Worm (Caenorhabditis elegans) whole organism, early embryonic: Measurements from ENCODE around the gene R148.7.

Experiments used
- B0310.2 ChIP-seq: sonication (generic microtip); optimal IDR thresholded peaks from 2 replicates; lab custom pipeline; 2016; ENCODE audit warnings: mild to moderate bottlenecking, missing genetic modification characterization, missing compliant biosample characterization
- F13C5.2 ChIP-seq: sonication (generic microtip); optimal IDR thresholded peaks from 2 replicates; lab custom pipeline; 2017; ENCODE audit warnings: mild to moderate bottlenecking, missing genetic modification characterization, inconsistent platforms, missing compliant biosample characterization
- aly-1 ChIP-seq: sonication (generic microtip); optimal IDR thresholded peaks from 2 replicates; lab custom pipeline; 2016; ENCODE audit warnings: missing genetic modification characterization, missing compliant biosample characterization
- ama-1 ChIP-seq: fragments of 150-350 bp; optimal IDR thresholded peaks from 2 replicates; lab custom pipeline; 2014
- ceh-13 ChIP-seq: fragments of 200-800 bp; sonication (Bioruptor generic); optimal IDR thresholded peaks from 2 replicates; lab custom pipeline; 2018; ENCODE audit warnings: mild to moderate bottlenecking, missing genetic modification characterization, missing compliant biosample characterization
- ceh-36 ChIP-seq: sonication (generic microtip); optimal IDR thresholded peaks from 2 replicates; lab custom pipeline; 2016; ENCODE audit warnings: missing genetic modification characterization, inconsistent platforms, missing compliant biosample characterization
- ets-7 ChIP-seq: sonication (generic microtip); optimal IDR thresholded peaks from 2 replicates; lab custom pipeline; 2016; ENCODE audit warnings: missing genotype, missing genetic modification characterization, missing compliant biosample characterization
- flt-1 ChIP-seq: fragments of 200-800 bp; sonication (Bioruptor generic); IDR thresholded peaks from 2 replicates; pipeline ENCODE4 v1.3.6; 2022; ENCODE audit warnings: missing genetic modification characterization, missing compliant biosample characterization
- hmbx-1 ChIP-seq: sonication (generic microtip); optimal IDR thresholded peaks from 2 replicates; lab custom pipeline; 2016; ENCODE audit warnings: mild to moderate bottlenecking, missing genetic modification characterization, missing compliant biosample characterization
- hmg-4 ChIP-seq: fragments of 200-800 bp; sonication (Bioruptor generic); optimal IDR thresholded peaks from 2 replicates; lab custom pipeline; 2018; ENCODE audit warnings: mild to moderate bottlenecking, missing genetic modification characterization, missing compliant biosample characterization
- hnd-1 ChIP-seq: sonication (generic microtip); optimal IDR thresholded peaks from 2 replicates; lab custom pipeline; 2016; ENCODE audit warnings: missing genetic modification characterization, missing compliant biosample characterization
- pes-1 ChIP-seq: fragments of 200-800 bp; sonication (Bioruptor generic); IDR thresholded peaks from 2 replicates; pipeline ENCODE4 v1.3.6; 2022; ENCODE audit warnings: missing genetic modification reagents, missing genetic modification characterization, missing compliant biosample characterization
- scrt-1 ChIP-seq: fragments of 200-800 bp; sonication (Bioruptor generic); IDR thresholded peaks from 2 replicates; pipeline ENCODE4 v1.3.6; 2022; ENCODE audit warnings: missing genetic modification characterization, missing compliant biosample characterization
- sea-1 ChIP-seq: fragments of 200-800 bp; sonication (Bioruptor generic); conservative IDR thresholded peaks from 2 replicates; pipeline ENCODE4 v1.3.6; 2022; ENCODE audit warnings: missing genetic modification characterization, missing compliant biosample characterization
- tbx-11 ChIP-seq: fragments of 200-800 bp; sonication (Bioruptor generic); IDR thresholded peaks from 2 replicates; pipeline ENCODE4 v1.3.6; 2022; ENCODE audit warnings: missing genetic modification characterization, missing compliant biosample characterization
- tbx-37 ChIP-seq: fragments of 200-800 bp; sonication (Bioruptor generic); conservative IDR thresholded peaks from 2 replicates; pipeline ENCODE4 v1.3.6; 2022; ENCODE audit warnings: missing genetic modification reagents, missing genetic modification characterization, missing compliant biosample characterization
- tra-4 ChIP-seq: sonication (generic microtip); optimal IDR thresholded peaks from 2 replicates; lab custom pipeline; 2017; ENCODE audit warnings: missing genetic modification characterization, missing compliant biosample characterization

The R148.7 gene

DNA sequence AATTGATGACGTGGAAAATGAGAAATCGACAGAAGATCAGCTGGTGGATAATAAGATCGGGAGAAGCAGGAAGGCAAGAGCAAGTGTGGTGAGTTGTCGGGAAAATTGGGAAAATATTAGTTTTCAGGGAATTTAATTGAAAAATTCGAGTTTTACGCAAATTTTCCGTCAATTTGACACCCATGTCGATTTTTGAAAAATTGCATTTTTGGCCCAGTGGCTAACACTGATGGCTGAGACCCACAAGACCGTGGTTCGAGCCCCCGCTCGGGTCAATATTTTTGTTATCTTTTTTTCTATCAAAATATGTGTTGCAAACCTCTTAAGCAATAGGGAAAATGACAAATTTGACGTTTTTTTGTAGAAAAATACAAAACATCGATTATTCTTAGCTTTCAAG, 9.6 kb downstream of the R148.7 start:
- no peak for TF ChIP-seq scrt-1 (GFP tag; lab: Robert Waterston, UW)
- TF ChIP-seq flt-1 (GFP tag; lab: Robert Waterston, UW), result no peak
- TF ChIP-seq tbx-37 (GFP tag; lab: Robert Waterston, UW), result no peak

DNA sequence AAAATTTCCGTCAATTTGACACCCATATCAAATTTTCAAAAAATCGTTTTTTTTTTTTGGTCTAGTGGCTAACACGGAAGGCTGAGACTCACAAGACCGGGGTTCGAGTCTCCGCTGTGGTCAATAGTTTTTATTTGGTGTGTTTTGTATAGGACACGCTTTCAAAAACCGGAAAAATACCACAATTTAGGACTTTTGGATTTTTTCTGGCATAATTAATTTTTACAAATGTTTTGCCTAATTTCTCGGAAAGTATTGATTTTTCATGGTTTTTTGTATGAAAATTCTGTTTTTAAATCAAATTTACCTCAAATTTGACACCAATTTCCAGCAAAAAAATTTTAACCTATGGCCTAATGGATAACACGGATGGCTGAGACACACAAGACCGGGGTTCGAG, 12.2 kb downstream of the R148.7 start, which contains the start of gene mks-1:
Gene mks-1, plus strand, starts transcription at position 301 of the 400 bp plus-strand sequence.
- TF ChIP-seq ceh-13 (GFP tag; lab: Kevin White, UChicago) (no peak), flt-1 (GFP tag; lab: Robert Waterston, UW) (no peak), ama-1 (lab: Kevin White, UChicago) (no peak), tra-4 (tag; lab: Kevin White, UChicago) (no peak), ceh-36 (tag; lab: Kevin White, UChicago) (no peak), F13C5.2 (tag; lab: Kevin White, UChicago) (no peak), hmbx-1 (tag; lab: Kevin White, UChicago) (no peak), hnd-1 (tag; lab: Kevin White, UChicago) (no peak), hmg-4 (GFP tag; lab: Kevin White, UChicago) (no peak), tbx-11 (GFP tag; lab: Robert Waterston, UW) (no peak), tbx-37 (GFP tag; lab: Robert Waterston, UW) (no peak), scrt-1 (GFP tag; lab: Robert Waterston, UW) (no peak), sea-1 (GFP tag; lab: Robert Waterston, UW) (no peak), aly-1 (tag; lab: Kevin White, UChicago) (no peak), B0310.2 (tag; lab: Kevin White, UChicago) (no peak), pes-1 (no peak)

DNA sequence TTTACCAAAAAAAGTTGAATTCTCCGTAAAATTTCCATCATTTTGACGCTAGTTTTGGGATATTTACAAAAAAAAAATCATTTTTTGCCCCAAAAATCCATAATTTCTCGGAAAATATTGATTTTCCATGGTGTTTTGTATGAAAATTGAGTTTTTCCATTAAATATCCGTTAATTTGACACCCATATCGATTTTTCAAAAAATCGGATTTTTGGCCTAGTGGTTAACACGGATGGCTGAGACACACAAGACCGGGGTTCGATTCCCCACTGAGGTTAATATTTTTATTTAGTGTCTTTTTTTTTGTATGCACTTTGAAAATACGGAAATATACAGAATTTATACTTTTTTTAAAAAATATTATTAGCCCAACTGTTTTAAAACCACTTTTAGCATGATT, 13.0 kb downstream of the R148.7 start:
- TF ChIP-seq tbx-11 (GFP tag; lab: Robert Waterston, UW) (no peak), scrt-1 (GFP tag; lab: Robert Waterston, UW) (no peak), aly-1 (tag; lab: Kevin White, UChicago) (no peak), F13C5.2 (tag; lab: Kevin White, UChicago) (no peak), hnd-1 (tag; lab: Kevin White, UChicago) (no peak), tbx-37 (GFP tag; lab: Robert Waterston, UW) (no peak), pes-1 (no peak), ceh-13 (GFP tag; lab: Kevin White, UChicago) (no peak), flt-1 (GFP tag; lab: Robert Waterston, UW) (no peak)

DNA sequence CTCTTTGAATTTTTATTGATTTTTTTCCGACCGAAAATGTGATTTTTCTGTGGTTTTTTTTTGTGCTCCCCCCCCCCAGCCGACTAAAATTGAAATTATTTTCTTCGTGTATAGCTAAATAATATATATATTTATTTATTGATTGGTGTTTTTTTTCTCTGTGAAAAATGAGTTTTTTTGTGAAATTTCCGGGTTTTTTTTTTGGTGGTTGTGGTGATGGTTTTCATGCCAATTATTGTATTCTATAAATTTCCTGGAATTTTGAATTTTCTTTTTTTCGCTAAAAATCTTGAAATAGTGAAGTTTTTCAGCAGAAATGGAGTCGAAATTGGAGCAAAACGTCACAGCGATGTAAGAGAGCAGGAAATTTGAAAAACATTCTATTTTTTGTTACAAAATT, 14.8 kb downstream of the R148.7 start, which contains the start of gene lmtr-5:
Gene lmtr-5, plus strand, starts transcription at position 301 of the 400 bp plus-strand sequence.
- TF ChIP-seq scrt-1 (GFP tag; lab: Robert Waterston, UW) (no peak), aly-1 (tag; lab: Kevin White, UChicago) (no peak), hmbx-1 (tag; lab: Kevin White, UChicago) (no peak), tbx-11 (GFP tag; lab: Robert Waterston, UW) (no peak), B0310.2 (tag; lab: Kevin White, UChicago) (no peak), ceh-36 (tag; lab: Kevin White, UChicago) (no peak), flt-1 (GFP tag; lab: Robert Waterston, UW) (no peak), F13C5.2 (tag; lab: Kevin White, UChicago) (no peak), tbx-37 (GFP tag; lab: Robert Waterston, UW) (no peak), ets-7 (tag; lab: Kevin White, UChicago) (no peak), tra-4 (tag; lab: Kevin White, UChicago) (no peak), sea-1 (GFP tag; lab: Robert Waterston, UW) (no peak), ama-1 (lab: Kevin White, UChicago) (no peak), pes-1 (no peak), hnd-1 (tag; lab: Kevin White, UChicago) (no peak), ceh-13 (GFP tag; lab: Kevin White, UChicago) (no peak)

DNA sequence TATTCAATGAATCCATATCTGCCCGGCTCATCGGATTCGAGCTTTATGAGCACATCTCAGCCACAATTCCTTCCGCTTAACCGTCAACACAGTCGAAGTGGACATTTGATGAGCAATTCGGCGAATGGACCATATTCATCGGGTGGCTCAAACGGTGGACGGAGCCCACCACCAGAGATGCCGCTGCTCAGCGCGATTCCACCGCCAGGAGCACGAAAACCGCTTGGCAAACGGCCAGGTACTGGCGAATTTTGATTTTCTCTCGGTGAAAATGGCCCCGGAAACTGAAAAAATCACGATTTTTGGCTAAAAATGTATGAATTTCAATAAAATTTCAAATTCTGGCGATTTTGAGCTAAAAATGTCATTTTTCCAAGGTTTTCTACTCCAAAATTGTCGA, 18.4 kb downstream of the R148.7 start:
- TF ChIP-seq scrt-1 (GFP tag; lab: Robert Waterston, UW), result no peak
- TF ChIP-seq pes-1, result no peak
- no peak for TF ChIP-seq hnd-1 (tag; lab: Kevin White, UChicago)
- TF ChIP-seq hmg-4 (GFP tag; lab: Kevin White, UChicago), result no peak

DNA sequence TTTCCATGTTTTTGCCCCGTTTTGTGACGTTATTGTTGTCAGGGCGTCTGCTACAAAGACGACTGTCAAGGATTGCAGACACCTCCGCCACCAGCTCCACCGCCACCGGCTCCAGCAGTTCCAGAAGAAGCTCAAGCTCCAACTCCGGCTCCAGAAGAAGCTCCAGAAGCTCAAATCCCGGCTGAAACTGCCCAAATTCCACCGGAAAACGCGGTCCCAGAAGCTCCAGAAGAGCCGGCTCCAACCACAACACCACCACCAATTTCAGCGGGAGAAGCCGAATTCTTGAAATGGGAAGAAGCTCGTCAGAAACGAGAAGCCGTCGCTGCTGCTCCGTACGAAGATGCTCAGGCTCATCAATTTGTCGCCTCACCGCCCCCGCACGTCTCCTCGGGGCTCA, 21.4 kb downstream of the R148.7 start:
- TF ChIP-seq hmbx-1 (tag; lab: Kevin White, UChicago) (no peak), ceh-13 (GFP tag; lab: Kevin White, UChicago) (no peak), ama-1 (lab: Kevin White, UChicago) (no peak), hmg-4 (GFP tag; lab: Kevin White, UChicago) (no peak), ceh-36 (tag; lab: Kevin White, UChicago) (no peak), scrt-1 (GFP tag; lab: Robert Waterston, UW) (no peak), tra-4 (tag; lab: Kevin White, UChicago) (no peak), tbx-37 (GFP tag; lab: Robert Waterston, UW) (no peak), tbx-11 (GFP tag; lab: Robert Waterston, UW) (no peak), flt-1 (GFP tag; lab: Robert Waterston, UW) (no peak), sea-1 (GFP tag; lab: Robert Waterston, UW) (no peak), ets-7 (tag; lab: Kevin White, UChicago) (no peak), aly-1 (tag; lab: Kevin White, UChicago) (no peak), F13C5.2 (tag; lab: Kevin White, UChicago) (no peak)

DNA sequence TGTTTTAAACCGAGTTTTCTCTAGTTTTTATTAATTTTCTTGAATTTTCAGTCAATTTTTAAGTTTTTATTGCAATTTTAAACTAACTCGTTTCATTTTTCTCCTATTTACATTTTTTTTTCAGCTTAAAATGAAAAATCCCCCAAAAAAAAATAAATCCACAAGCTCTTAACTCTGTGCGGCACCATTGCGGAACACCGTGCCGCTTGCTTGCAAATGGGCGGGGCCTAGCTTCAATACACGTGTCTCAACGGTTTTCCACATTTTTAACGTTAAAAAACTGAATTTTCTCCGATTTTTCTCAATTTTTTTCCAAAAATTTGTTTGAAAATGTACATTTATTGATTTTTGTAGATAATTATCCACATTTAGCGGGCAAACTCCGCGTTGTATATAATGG, 23.2 kb downstream of the R148.7 start, which contains the start of gene R148.3:
Gene R148.3, plus strand, starts transcription at position 347 of the 400 bp plus-strand sequence.
- TF ChIP-seq ceh-13 (GFP tag; lab: Kevin White, UChicago) (peak; percentile 63), tbx-11 (GFP tag; lab: Robert Waterston, UW) (peak; percentile 73), scrt-1 (GFP tag; lab: Robert Waterston, UW) (peak; percentile 82), ets-7 (tag; lab: Kevin White, UChicago) (peak; percentile 56), flt-1 (GFP tag; lab: Robert Waterston, UW) (peak; percentile 69; the same call in 1 of the 2 replicates), ceh-36 (tag; lab: Kevin White, UChicago) (peak; percentile 94), tra-4 (tag; lab: Kevin White, UChicago) (peak; percentile 73), aly-1 (tag; lab: Kevin White, UChicago) (peak; percentile 68), B0310.2 (tag; lab: Kevin White, UChicago) (peak; percentile 58), F13C5.2 (tag; lab: Kevin White, UChicago) (peak; percentile 86), hmbx-1 (tag; lab: Kevin White, UChicago) (peak; percentile 32), hmg-4 (GFP tag; lab: Kevin White, UChicago) (peak; percentile 44), sea-1 (GFP tag; lab: Robert Waterston, UW) (peak; percentile 80; the same call in 1 of the 2 replicates), hnd-1 (tag; lab: Kevin White, UChicago) (peak; percentile 64), tbx-37 (GFP tag; lab: Robert Waterston, UW) (peak; percentile 76), pes-1 (peak; percentile 82), ama-1 (lab: Kevin White, UChicago) (no peak)
